Worm (Caenorhabditis elegans): ENCODE measurements around the gene D1005.6.

ce11 chrX:1486135-1486648 is 21.6 kb upstream of the D1005.6 start, which contains the start of the genes D1005.10 and dhs-25:
- TF ChIP-seq ama-1 (optimal IDR thresholded peaks at IDR 0.05) (no peak), sea-1 (GFP tag; conservative IDR thresholded peaks at IDR 0.05) (no peak), ets-7 (tag; optimal IDR thresholded peaks at IDR 0.05) (no peak), flt-1 (GFP tag; IDR thresholded peaks at IDR 0.05) (no peak), tbx-11 (GFP tag; IDR thresholded peaks at IDR 0.05) (no peak), B0310.2 (tag; optimal IDR thresholded peaks at IDR 0.05) (no peak), ceh-36 (tag; optimal IDR thresholded peaks at IDR 0.05) (no peak), hmbx-1 (tag; optimal IDR thresholded peaks at IDR 0.05) (no peak), hnd-1 (tag; optimal IDR thresholded peaks at IDR 0.05) (no peak), ceh-13 (GFP tag; optimal IDR thresholded peaks at IDR 0.05) (no peak), pes-1 (GFP tag; IDR thresholded peaks at IDR 0.05) (no peak), aly-1 (tag; optimal IDR thresholded peaks at IDR 0.05) (no peak), scrt-1 (GFP tag; IDR thresholded peaks at IDR 0.05) (no peak)

All from whole organism, early embryonic.